Worm (Caenorhabditis elegans) whole organism, L1 larva: ENCODE measurements around the gene D1005.6.

ENCODE experiments used
- C04F5.9 ChIP-seq: sonication (generic microtip); optimal IDR thresholded peaks from 2 replicates; lab custom pipeline; 2016; ENCODE audit warnings: missing genetic modification characterization, missing compliant biosample characterization
- C16A3.4 ChIP-seq: fragments of 150-350 bp; optimal IDR thresholded peaks from 2 replicates; lab custom pipeline; 2014; ENCODE audit warnings: missing biosample characterization, missing genetic modification characterization
- C34B4.2 ChIP-seq: sonication (generic microtip); optimal IDR thresholded peaks from 2 replicates; lab custom pipeline; 2017; ENCODE audit warnings: mild to moderate bottlenecking, missing genetic modification characterization, missing compliant biosample characterization
- aly-2 ChIP-seq: fragments of 150-350 bp; optimal IDR thresholded peaks from 2 replicates; lab custom pipeline; 2014; ENCODE audit warnings: missing biosample characterization, missing genetic modification characterization
- blmp-1 ChIP-seq: fragments of 150-350 bp; optimal IDR thresholded peaks from 2 replicates; lab custom pipeline; 2014; ENCODE audit warnings: missing biosample characterization, missing genetic modification characterization
- ceh-63 ChIP-seq: fragments of 200-800 bp; sonication (Bioruptor generic); optimal IDR thresholded peaks from 2 replicates; lab custom pipeline; 2018; ENCODE audit warnings: mild to moderate bottlenecking, missing genetic modification characterization, missing compliant biosample characterization
- ceh-8 ChIP-seq: fragments of 200-800 bp; sonication (Bioruptor generic); optimal IDR thresholded peaks from 2 replicates; lab custom pipeline; 2018; ENCODE audit warnings: mild to moderate bottlenecking, missing genetic modification characterization, moderate library complexity, missing compliant biosample characterization
- ceh-88 ChIP-seq: fragments of 200-800 bp; sonication (Bioruptor generic); IDR thresholded peaks from 2 replicates; pipeline ENCODE4 v1.3.6; 2022; ENCODE audit warnings: missing genetic modification characterization, missing compliant biosample characterization
- dpl-1 ChIP-seq, 3 experiments: fragments of 150-350 bp in 2 of 3; sonication (generic microtip) in 1 of 3; optimal IDR thresholded peaks; 2 replicates each; lab custom pipeline; 2014 to 2017; ENCODE audit warnings: missing biosample characterization in 3 of 3, missing genetic modification characterization in 3 of 3, missing genetic modification reagents in 3 of 3
- dsc-1 ChIP-seq: sonication (generic microtip); optimal IDR thresholded peaks from 2 replicates; lab custom pipeline; 2016; ENCODE audit warnings: mild to moderate bottlenecking, missing genetic modification characterization, missing compliant biosample characterization
- efl-1 ChIP-seq, 4 experiments: fragments of 150-350 bp; optimal IDR thresholded peaks in 3 of 4; peaks in 1 of 4; 1 replicate in 1 of 4; 2 replicates in 3 of 4; lab custom pipeline; 2014; ENCODE audit warnings: missing biosample characterization in 2 of 4, missing genetic modification characterization in 2 of 4, missing genetic modification reagents in 2 of 4
- egl-13 ChIP-seq: sonication (generic microtip); optimal IDR thresholded peaks from 2 replicates; lab custom pipeline; 2016; ENCODE audit warnings: missing genotype, missing genetic modification reagents, missing genetic modification characterization, missing compliant biosample characterization
- egl-27 ChIP-seq, 2 experiments: fragments of 150-350 bp in 1 of 2; sonication (generic microtip); optimal IDR thresholded peaks; 3 replicates each; lab custom pipeline; 2017 to 2018; ENCODE audit warnings: missing biosample characterization in 2 of 2, missing genetic modification characterization in 2 of 2, missing genetic modification reagents in 2 of 2
- elt-3 ChIP-seq, 6 experiments: fragments of 150-350 bp in 1 of 6; sonication (generic microtip); optimal IDR thresholded peaks; 2 replicates each; lab custom pipeline; 2017 to 2018; ENCODE audit warnings: missing biosample characterization in 6 of 6, missing genetic modification characterization in 6 of 6, inconsistent platforms in 1 of 6
- ets-5 ChIP-seq: fragments of 200-800 bp; sonication (Bioruptor generic); IDR thresholded peaks from 2 replicates; pipeline ENCODE4 v1.3.6; 2022; ENCODE audit warnings: missing genetic modification characterization, missing compliant biosample characterization
- fkh-10 ChIP-seq: sonication (generic microtip); optimal IDR thresholded peaks from 2 replicates; lab custom pipeline; 2017; ENCODE audit warnings: missing biosample characterization, missing genetic modification reagents, missing genetic modification characterization
- fkh-4 ChIP-seq: sonication (generic microtip); optimal IDR thresholded peaks from 2 replicates; lab custom pipeline; 2016; ENCODE audit warnings: missing compliant biosample characterization, missing genetic modification characterization, borderline replicate concordance
- fkh-8 ChIP-seq: sonication (generic microtip); optimal IDR thresholded peaks from 2 replicates; lab custom pipeline; 2016; ENCODE audit warnings: mild to moderate bottlenecking, missing genetic modification characterization, missing compliant biosample characterization
- fos-1 ChIP-seq: fragments of 150-350 bp; optimal IDR thresholded peaks from 2 replicates; lab custom pipeline; 2014; ENCODE audit warnings: missing biosample characterization, missing genetic modification characterization
- hlh-4 ChIP-seq: sonication (generic microtip); optimal IDR thresholded peaks from 2 replicates; lab custom pipeline; 2016; ENCODE audit warnings: mild to moderate bottlenecking, missing genetic modification characterization, missing compliant biosample characterization
- hpl-2 ChIP-seq: fragments of 150-350 bp; optimal IDR thresholded peaks from 2 replicates; lab custom pipeline; 2014; ENCODE audit warnings: missing biosample characterization, missing genetic modification reagents, missing genetic modification characterization
- isw-1 ChIP-seq: fragments of 200-800 bp; sonication (Bioruptor generic); IDR thresholded peaks from 2 replicates; pipeline ENCODE4 v1.3.6; 2022; ENCODE audit warnings: missing genetic modification characterization, missing compliant biosample characterization
- lin-13 ChIP-seq: fragments of 150-350 bp; optimal IDR thresholded peaks from 2 replicates; lab custom pipeline; 2014; ENCODE audit warnings: missing biosample characterization, missing genetic modification reagents, missing genetic modification characterization
- lin-15B ChIP-seq: fragments of 150-350 bp; sonication (generic microtip); optimal IDR thresholded peaks from 3 replicates; lab custom pipeline; 2014; ENCODE audit warnings: missing biosample characterization, missing genetic modification characterization
- lin-35 ChIP-seq, 2 experiments: fragments of 150-350 bp; optimal IDR thresholded peaks; 2 replicates each; lab custom pipeline; 2014; ENCODE audit warnings: missing biosample characterization in 2 of 2, missing genetic modification characterization in 2 of 2, missing genetic modification reagents in 2 of 2
- lin-39 ChIP-seq: fragments of 150-350 bp; optimal IDR thresholded peaks from 2 replicates; lab custom pipeline; 2014; ENCODE audit warnings: missing biosample characterization, missing genetic modification reagents, missing genetic modification characterization
- lsy-2 ChIP-seq, 2 experiments: fragments of 150-350 bp; optimal IDR thresholded peaks; 2 replicates each; lab custom pipeline; 2014; ENCODE audit warnings: missing biosample characterization in 2 of 2, missing genetic modification characterization in 2 of 2
- mdl-1 ChIP-seq, 2 experiments: fragments of 150-350 bp; optimal IDR thresholded peaks; 2 replicates each; lab custom pipeline; 2014 to 2017; ENCODE audit warnings: missing biosample characterization in 2 of 2, missing genetic modification characterization in 2 of 2, inconsistent platforms in 1 of 2
- mef-2 ChIP-seq: fragments of 150-350 bp; optimal IDR thresholded peaks from 2 replicates; lab custom pipeline; 2014; ENCODE audit warnings: missing biosample characterization, missing genetic modification characterization
- mep-1 ChIP-seq: fragments of 150-350 bp; optimal IDR thresholded peaks from 2 replicates; lab custom pipeline; 2014; ENCODE audit warnings: missing biosample characterization, missing genetic modification characterization
- nhr-11 ChIP-seq: fragments of 150-350 bp; optimal IDR thresholded peaks from 2 replicates; lab custom pipeline; 2014; ENCODE audit warnings: missing biosample characterization, missing genetic modification characterization
- nhr-19 ChIP-seq: fragments of 200-800 bp; sonication (Bioruptor generic); conservative IDR thresholded peaks from 2 replicates; pipeline ENCODE4 v1.3.6; 2022; ENCODE audit warnings: missing genetic modification characterization, missing compliant biosample characterization
- nhr-237 ChIP-seq: fragments of 150-350 bp; optimal IDR thresholded peaks from 2 replicates; lab custom pipeline; 2014; ENCODE audit warnings: missing biosample characterization, missing genetic modification characterization
- nhr-28 ChIP-seq: fragments of 150-350 bp; optimal IDR thresholded peaks from 2 replicates; lab custom pipeline; 2014; ENCODE audit warnings: missing biosample characterization, missing genetic modification characterization
- nhr-47 ChIP-seq: sonication (generic microtip); optimal IDR thresholded peaks from 2 replicates; lab custom pipeline; 2016; ENCODE audit warnings: mild to moderate bottlenecking, missing genetic modification characterization, moderate library complexity, missing compliant biosample characterization
- nhr-71 ChIP-seq: sonication (generic microtip); optimal IDR thresholded peaks from 2 replicates; lab custom pipeline; 2016; ENCODE audit warnings: mild to moderate bottlenecking, missing genetic modification characterization, moderate library complexity, missing compliant biosample characterization
- nhr-76 ChIP-seq: sonication (generic microtip); optimal IDR thresholded peaks from 2 replicates; lab custom pipeline; 2017; ENCODE audit warnings: missing biosample characterization, missing genetic modification characterization
- nhr-84 ChIP-seq: sonication (generic microtip); optimal IDR thresholded peaks from 2 replicates; lab custom pipeline; 2017; ENCODE audit warnings: missing biosample characterization, missing genetic modification characterization
- nhr-85 ChIP-seq: sonication (generic microtip); peaks from one replicate; lab custom pipeline; 2016; ENCODE audit warnings: missing genetic modification characterization, inconsistent platforms, missing compliant biosample characterization
- pax-3 ChIP-seq: fragments of 200-800 bp; sonication (Bioruptor generic); optimal IDR thresholded peaks from 2 replicates; lab custom pipeline; 2018; ENCODE audit warnings: mild to moderate bottlenecking, missing genetic modification characterization, moderate library complexity, missing compliant biosample characterization
- pqm-1 ChIP-seq: sonication (generic microtip); optimal IDR thresholded peaks from 3 replicates; lab custom pipeline; 2017; ENCODE audit warnings: missing biosample characterization, missing genetic modification characterization
- skn-1 ChIP-seq: fragments of 150-350 bp; optimal IDR thresholded peaks from 2 replicates; lab custom pipeline; 2014; ENCODE audit warnings: missing biosample characterization, missing genetic modification characterization
- sox-4 ChIP-seq: sonication (generic microtip); optimal IDR thresholded peaks from 2 replicates; lab custom pipeline; 2016; ENCODE audit warnings: missing genetic modification characterization, missing compliant biosample characterization
- tbx-2 ChIP-seq: sonication (generic microtip); optimal IDR thresholded peaks from 2 replicates; lab custom pipeline; 2016; ENCODE audit warnings: missing genetic modification characterization, missing compliant biosample characterization
- tlp-1 ChIP-seq: fragments of 150-350 bp; optimal IDR thresholded peaks from 2 replicates; lab custom pipeline; 2014; ENCODE audit warnings: missing biosample characterization, missing genetic modification characterization
- unc-30 ChIP-seq: sonication (generic microtip); optimal IDR thresholded peaks from 2 replicates; lab custom pipeline; 2017; ENCODE audit warnings: missing biosample characterization, missing genetic modification characterization
- unc-62 ChIP-seq: fragments of 150-350 bp; optimal IDR thresholded peaks from 2 replicates; lab custom pipeline; 2014; ENCODE audit warnings: missing biosample characterization, missing genetic modification reagents, missing genetic modification characterization
- unc-86 ChIP-seq: sonication (generic microtip); optimal IDR thresholded peaks from 2 replicates; lab custom pipeline; 2016; ENCODE audit warnings: missing genetic modification characterization, missing compliant biosample characterization
- unc-98 ChIP-seq: fragments of 200-800 bp; sonication (Bioruptor generic); IDR thresholded peaks from 2 replicates; pipeline ENCODE4 v1.3.6; 2022; ENCODE audit warnings: missing genetic modification characterization, missing compliant biosample characterization
- vab-15 ChIP-seq: sonication (generic microtip); optimal IDR thresholded peaks from 2 replicates; lab custom pipeline; 2017; ENCODE audit warnings: missing genotype, mild to moderate bottlenecking, missing genetic modification characterization, missing compliant biosample characterization
- xbp-1 ChIP-seq: sonication (generic microtip); optimal IDR thresholded peaks from 2 replicates; lab custom pipeline; 2016; ENCODE audit warnings: missing genetic modification characterization, missing compliant biosample characterization
- zag-1 ChIP-seq: fragments of 150-350 bp; optimal IDR thresholded peaks from 2 replicates; lab custom pipeline; 2014; ENCODE audit warnings: missing biosample characterization, missing genetic modification characterization
- zip-4 ChIP-seq: fragments of 200-800 bp; sonication (Bioruptor generic); optimal IDR thresholded peaks from 2 replicates; lab custom pipeline; 2018; ENCODE audit warnings: mild to moderate bottlenecking, missing genetic modification characterization, moderate library complexity, missing compliant biosample characterization

Gene D1005.6

ce11 chrX:1504529-1505080 lies 40.0 kb upstream of the D1005.6 start (continued):
- TF ChIP-seq pqm-1 (no peak), aly-2 (tag; lab: Kevin White, UChicago) (no peak), efl-1 (optimal IDR thresholded peaks at IDR 0.05; lab: Kevin White, UChicago) (peak; percentile 69 to 75), efl-1 (GFP tag; optimal IDR thresholded peaks at IDR 0.05 in 1 of 2; lab: Kevin White, UChicago) (peak; percentile 47 to 97), dsc-1 (tag; lab: Kevin White, UChicago) (no peak), mep-1 (tag; lab: Kevin White, UChicago) (peak; percentile 83), egl-13 (tag; lab: Kevin White, UChicago) (no peak), hlh-4 (tag; lab: Kevin White, UChicago) (no peak), mef-2 (tag; lab: Kevin White, UChicago) (no peak), nhr-76 (tag; lab: Kevin White, UChicago) (no peak), unc-62 (GFP tag; lab: Kevin White, UChicago) (no peak), mdl-1 (tag; optimal IDR thresholded peaks at IDR 0.05; lab: Kevin White, UChicago) (peak in 1 of 2 experiments; percentile 99), unc-98 (peak; percentile 54; the same call in 1 of the 2 replicates), C04F5.9 (tag; lab: Kevin White, UChicago) (peak; percentile 76), nhr-237 (tag; lab: Kevin White, UChicago) (peak; percentile 65), nhr-19 (GFP tag; lab: Robert Waterston, UW) (peak; percentile 95), nhr-11 (tag; lab: Kevin White, UChicago) (peak; percentile 75), hpl-2 (GFP tag; lab: Kevin White, UChicago) (peak; percentile 90), lin-15B (tag; lab: Kevin White, UChicago) (no peak), ceh-8 (no peak), xbp-1 (tag; lab: Kevin White, UChicago) (peak; percentile 82), fkh-8 (tag; lab: Kevin White, UChicago) (peak; percentile 17), fkh-10 (GFP tag; lab: Kevin White, UChicago) (no peak), ets-5 (no peak), nhr-84 (tag; lab: Kevin White, UChicago) (no peak), C16A3.4 (tag; lab: Kevin White, UChicago) (peak; percentile 98), lin-35 (GFP tag; optimal IDR thresholded peaks at IDR 0.05; lab: Kevin White, UChicago) (peak; percentile 58 to 92), fkh-4 (tag; lab: Kevin White, UChicago) (no peak), tlp-1 (tag; lab: Kevin White, UChicago) (peak; percentile 6), vab-15 (tag; lab: Kevin White, UChicago) (peak; percentile 79), nhr-28 (tag; lab: Kevin White, UChicago) (no peak), egl-27 (tag; optimal IDR thresholded peaks at IDR 0.05; lab: Kevin White, UChicago) (peak in 1 of 2 experiments; percentile 8), lin-39 (peak; percentile 82), isw-1 (GFP tag; lab: Robert Waterston, UW) (0 out of 2 replicates have a peak, but pooled peaks have one; percentile 3), unc-86 (no peak), zip-4 (GFP tag; lab: Kevin White, UChicago) (peak; percentile 64), tbx-2 (tag; lab: Kevin White, UChicago) (peak; percentile 96), lin-13 (peak; percentile 92), zag-1 (tag; lab: Kevin White, UChicago) (no peak), fos-1 (tag; lab: Kevin White, UChicago) (peak; percentile 68), nhr-47 (tag; lab: Kevin White, UChicago) (peak; percentile 92), nhr-71 (tag; lab: Kevin White, UChicago) (peak; percentile 99), pax-3 (tag; lab: Kevin White, UChicago) (peak; percentile 84), elt-3 (tag; optimal IDR thresholded peaks at IDR 0.05; lab: Kevin White, UChicago) (peak; percentile 34 to 100 (median 85)), blmp-1 (tag; lab: Kevin White, UChicago) (peak; percentile 90), dpl-1 (GFP tag; optimal IDR thresholded peaks at IDR 0.05; lab: Kevin White, UChicago) (peak; percentile 62 to 75 (median 66)), lsy-2 (tag; optimal IDR thresholded peaks at IDR 0.05; lab: Kevin White, UChicago) (peak; percentile 82 to 96), unc-30 (tag; lab: Kevin White, UChicago) (no peak), ceh-88 (GFP tag; lab: Robert Waterston, UW) (peak; percentile 63), nhr-85 (peak; percentile 100), ceh-63 (no peak), skn-1 (peak; percentile 95), C34B4.2 (tag; lab: Kevin White, UChicago) (peak; percentile 68), sox-4 (tag; lab: Kevin White, UChicago) (peak; percentile 49)
